Worm (Caenorhabditis elegans) whole organism, L4/young adult: ENCODE results near the gene gst-10.

Experiments
- dao-5 ChIP-seq: sonication (generic microtip); optimal IDR thresholded peaks from 2 replicates; lab custom pipeline; 2016; ENCODE audit warnings: missing genotype, missing genetic modification characterization, moderate library complexity, missing compliant biosample characterization
- him-1 ChIP-seq: sonication (generic microtip); optimal IDR thresholded peaks from 2 replicates; lab custom pipeline; 2016; ENCODE audit warnings: missing genotype, missing genetic modification reagents, missing genetic modification characterization, missing compliant biosample characterization

ce11 chrV:2585727-2586126, 24.2 kb downstream of the gst-10 start, which contains the start of gene C29G2.6:
- TF ChIP-seq him-1 (no peak), dao-5 (tag; lab: Kevin White, UChicago) (no peak)
